Worm (Caenorhabditis elegans): Measurements from ENCODE around the gene C25E10.12.

ce11 chrV:9081410-9081809, 19.2 kb upstream of the C25E10.12 start:
- TF ChIP-seq unc-39 (tag; optimal IDR thresholded peaks at IDR 0.05) (no peak), ama-1 (optimal IDR thresholded peaks at IDR 0.05) (no peak), lsy-2 (tag; optimal IDR thresholded peaks at IDR 0.05) (no peak), ztf-11 (tag; optimal IDR thresholded peaks at IDR 0.05) (no peak)
